Worm (Caenorhabditis elegans): ENCODE data around the gene papl-1.

Gene papl-1

ce11 chrV:12743778-12744502, 15.6 kb downstream of the papl-1 start:
- TF ChIP-seq F49E8.2 (tag; optimal IDR thresholded peaks at IDR 0.05; ENCODE audit: borderline replicate concordance) (no peak), nhr-10 (tag; optimal IDR thresholded peaks at IDR 0.05) (peak; percentile 29), jun-1 (tag; optimal IDR thresholded peaks at IDR 0.05) (no peak), nhr-102 (tag; optimal IDR thresholded peaks at IDR 0.05) (peak; percentile 49), dve-1 (tag; optimal IDR thresholded peaks at IDR 0.05; ENCODE audit: insufficient read depth) (peak; percentile 53), nhr-111 (GFP tag; optimal IDR thresholded peaks at IDR 0.05) (no peak), Y105C5A.15 (GFP tag; IDR thresholded peaks at IDR 0.05) (no peak), ceh-32 (tag; optimal IDR thresholded peaks at IDR 0.05; ENCODE audit: poor library complexity) (no peak), duxl-1 (tag; optimal IDR thresholded peaks at IDR 0.05; ENCODE audit: poor library complexity) (peak; percentile 62), nhr-42 (GFP tag; IDR thresholded peaks at IDR 0.05) (no peak), mes-2 (tag; optimal IDR thresholded peaks at IDR 0.05; ENCODE audit: poor library complexity, severe bottlenecking) (peak; percentile 69), nhr-77 (tag; optimal IDR thresholded peaks at IDR 0.05) (no peak), pqm-1 (tag; optimal IDR thresholded peaks at IDR 0.05) (peak; percentile 28), dpl-1 (GFP tag; optimal IDR thresholded peaks at IDR 0.05) (no peak), attf-4 (tag; optimal IDR thresholded peaks at IDR 0.05) (no peak), nhr-48 (tag; optimal IDR thresholded peaks at IDR 0.05) (peak; percentile 13), set-16 (GFP tag; IDR thresholded peaks at IDR 0.05) (no peak), F26F4.8 (GFP tag; conservative IDR thresholded peaks at IDR 0.05) (no peak), hif-1 (tag; optimal IDR thresholded peaks at IDR 0.05) (no peak), mxl-2 (GFP tag; conservative IDR thresholded peaks at IDR 0.05) (no peak), lsy-2 (tag; optimal IDR thresholded peaks at IDR 0.05) (no peak), mep-1 (tag; optimal IDR thresholded peaks at IDR 0.05) (peak; percentile 66), ceh-20 (GFP tag; IDR thresholded peaks at IDR 0.05) (no peak), tra-1 (GFP tag; IDR thresholded peaks at IDR 0.05) (no peak), lir-3 (tag; optimal IDR thresholded peaks at IDR 0.05) (no peak), daf-8 (GFP tag; IDR thresholded peaks at IDR 0.05) (no peak), spr-1 (tag; optimal IDR thresholded peaks at IDR 0.05) (peak; percentile 2)

ce11 chrV:12741684-12742083, 17.9 kb downstream of the papl-1 start, which contains the start of gene hrg-7:
TSS of gene hrg-7 (plus strand) at chrV:12742041.
- TF ChIP-seq dmd-6 (GFP tag; IDR thresholded peaks at IDR 0.05), result peak; percentile 39; the same call in 1 of the 2 replicates
- TF ChIP-seq snpc-4 (tag; optimal IDR thresholded peaks at IDR 0.05), result no peak
- TF ChIP-seq dve-1 (tag; optimal IDR thresholded peaks at IDR 0.05; ENCODE audit: insufficient read depth), result peak; percentile 64
- TF ChIP-seq ztf-7 (tag; optimal IDR thresholded peaks at IDR 0.05), result peak; percentile 96
- no peak for TF ChIP-seq R02D3.7 (tag; optimal IDR thresholded peaks at IDR 0.05)
- peak; percentile 81 for TF ChIP-seq pqm-1 (tag; optimal IDR thresholded peaks at IDR 0.05)
- peak; percentile 10 for TF ChIP-seq mep-1 (tag; optimal IDR thresholded peaks at IDR 0.05)
- TF ChIP-seq hlh-30 (tag; optimal IDR thresholded peaks at IDR 0.05; ENCODE audit: insufficient read depth), result no peak
- peak in 1 of 2 experiments; percentile 10 for TF ChIP-seq lsy-2 (tag; optimal IDR thresholded peaks at IDR 0.05)
- peak; percentile 40 for TF ChIP-seq nhr-6 (tag; optimal IDR thresholded peaks at IDR 0.05)
- no peak for TF ChIP-seq mes-2 (tag; optimal IDR thresholded peaks at IDR 0.05; ENCODE audit: poor library complexity, severe bottlenecking)
- TF ChIP-seq nhr-28 (tag; optimal IDR thresholded peaks at IDR 0.05), result peak; percentile 69
- TF ChIP-seq daf-16 (GFP tag; optimal IDR thresholded peaks at IDR 0.05), result no peak
- peak; percentile 63 for TF ChIP-seq daf-16 (tag; optimal IDR thresholded peaks at IDR 0.05)
- no peak for TF ChIP-seq lin-15B (tag; optimal IDR thresholded peaks at IDR 0.05)
- peak; percentile 51 for TF ChIP-seq hlh-11 (tag; optimal IDR thresholded peaks at IDR 0.05)
